Worm (Caenorhabditis elegans) whole organism, L2 larva: Measurements from ENCODE around the gene dmsr-1.

Experiments
- ama-1 ChIP-seq: fragments of 150-350 bp; optimal IDR thresholded peaks from 2 replicates; lab custom pipeline; 2018; ENCODE audit warnings: inconsistent platforms
- egl-27 ChIP-seq: sonication (generic microtip); optimal IDR thresholded peaks from 3 replicates; lab custom pipeline; 2017; ENCODE audit warnings: missing biosample characterization, missing genetic modification reagents, missing genetic modification characterization
- elt-1 ChIP-seq: fragments of 150-350 bp; optimal IDR thresholded peaks from 2 replicates; lab custom pipeline; 2014; ENCODE audit warnings: missing biosample characterization, missing genetic modification characterization
- lsy-2 ChIP-seq, 2 experiments: fragments of 150-350 bp in 1 of 2; sonication (generic microtip) in 1 of 2; optimal IDR thresholded peaks; 2 replicates each; lab custom pipeline; 2014 to 2017; ENCODE audit warnings: missing biosample characterization in 2 of 2, missing genetic modification characterization in 2 of 2
- mab-5 ChIP-seq: fragments of 150-350 bp; optimal IDR thresholded peaks from 2 replicates; lab custom pipeline; 2014; ENCODE audit warnings: missing biosample characterization, missing genetic modification characterization

- no peak for TF ChIP-seq lsy-2 (tag; optimal IDR thresholded peaks at IDR 0.05; lab: Kevin White, UChicago)
- TF ChIP-seq elt-1 (tag; lab: Kevin White, UChicago): no peak
- no peak for TF ChIP-seq ama-1 (lab: Kevin White, UChicago)
- no peak for TF ChIP-seq egl-27 (tag; lab: Kevin White, UChicago)
- no peak for TF ChIP-seq mab-5 (tag; lab: Kevin White, UChicago)
These were observed 33.6 kb downstream of the dmsr-1 start, which contains the start of the genes nas-20 and nas-21 for ce11 chrV:11472209-11472608.
